Worm (Caenorhabditis elegans) whole organism, L2 larva: ENCODE measurements around the gene ZK682.7.

Experiments
- C34F6.9 ChIP-seq: fragments of 150-350 bp; optimal IDR thresholded peaks from 2 replicates; lab custom pipeline; 2014; ENCODE audit warnings: missing biosample characterization, missing genetic modification characterization
- F13H6.1 ChIP-seq: sonication (generic microtip); optimal IDR thresholded peaks from 2 replicates; lab custom pipeline; 2016; ENCODE audit warnings: missing genetic modification characterization, missing compliant biosample characterization
- R02D3.7 ChIP-seq: fragments of 150-350 bp; optimal IDR thresholded peaks from 2 replicates; lab custom pipeline; 2014; ENCODE audit warnings: missing biosample characterization, missing genetic modification characterization
- Y55F3AM.14 ChIP-seq: fragments of 200-800 bp; sonication (Bioruptor generic); optimal IDR thresholded peaks from 2 replicates; lab custom pipeline; 2018; ENCODE audit warnings: mild to moderate bottlenecking, missing genetic modification characterization, missing compliant biosample characterization
- ZK546.5 ChIP-seq: sonication (generic microtip); optimal IDR thresholded peaks from 2 replicates; lab custom pipeline; 2017; ENCODE audit warnings: missing biosample characterization, missing genetic modification characterization
- alr-1 ChIP-seq: fragments of 150-350 bp; optimal IDR thresholded peaks from 2 replicates; lab custom pipeline; 2014; ENCODE audit warnings: missing biosample characterization, missing genetic modification characterization
- aly-2 ChIP-seq: fragments of 150-350 bp; optimal IDR thresholded peaks from 2 replicates; lab custom pipeline; 2014; ENCODE audit warnings: missing biosample characterization, missing genetic modification characterization
- ama-1 ChIP-seq: fragments of 150-350 bp; optimal IDR thresholded peaks from 2 replicates; lab custom pipeline; 2018; ENCODE audit warnings: inconsistent platforms
- blmp-1 ChIP-seq: sonication (generic microtip); optimal IDR thresholded peaks from 2 replicates; lab custom pipeline; 2017; ENCODE audit warnings: missing genetic modification characterization, mild to moderate bottlenecking, missing compliant biosample characterization, antibody characterized with exemption, moderate library complexity; ENCODE audit not compliant: insufficient read depth
- ceh-16 ChIP-seq: fragments of 150-350 bp; optimal IDR thresholded peaks from 2 replicates; lab custom pipeline; 2014; ENCODE audit warnings: missing biosample characterization, missing genetic modification characterization
- crh-2 ChIP-seq: sonication (generic microtip); optimal IDR thresholded peaks from 2 replicates; lab custom pipeline; 2017; ENCODE audit warnings: missing biosample characterization, missing genetic modification characterization
- dmd-4 ChIP-seq: sonication (generic microtip); optimal IDR thresholded peaks from 2 replicates; lab custom pipeline; 2017; ENCODE audit warnings: missing biosample characterization, missing genetic modification characterization
- egl-27 ChIP-seq: sonication (generic microtip); optimal IDR thresholded peaks from 3 replicates; lab custom pipeline; 2017; ENCODE audit warnings: missing biosample characterization, missing genetic modification reagents, missing genetic modification characterization
- elt-3 ChIP-seq: sonication (generic microtip); optimal IDR thresholded peaks from 2 replicates; lab custom pipeline; 2017; ENCODE audit warnings: missing biosample characterization, missing genetic modification characterization
- fos-1 ChIP-seq: fragments of 150-350 bp; optimal IDR thresholded peaks from 2 replicates; lab custom pipeline; 2014; ENCODE audit warnings: missing biosample characterization, missing genetic modification characterization
- gmeb-1 ChIP-seq: fragments of 150-350 bp; optimal IDR thresholded peaks from 2 replicates; lab custom pipeline; 2014; ENCODE audit warnings: missing biosample characterization, missing genetic modification characterization
- lin-11 ChIP-seq: fragments of 150-350 bp; sonication (generic microtip); optimal IDR thresholded peaks from 2 replicates; lab custom pipeline; 2014; ENCODE audit warnings: missing biosample characterization, missing genetic modification characterization, inconsistent platforms, mixed read lengths
- lin-13 ChIP-seq: fragments of 150-350 bp; optimal IDR thresholded peaks from 2 replicates; lab custom pipeline; 2014; ENCODE audit warnings: missing biosample characterization, missing genetic modification reagents, missing genetic modification characterization
- lin-39 ChIP-seq: fragments of 150-350 bp; optimal IDR thresholded peaks from 2 replicates; lab custom pipeline; 2014; ENCODE audit warnings: missing biosample characterization, missing genetic modification reagents, missing genetic modification characterization
- lsy-2 ChIP-seq, 2 experiments: fragments of 150-350 bp in 1 of 2; sonication (generic microtip) in 1 of 2; optimal IDR thresholded peaks; 2 replicates each; lab custom pipeline; 2014 to 2017; ENCODE audit warnings: missing biosample characterization in 2 of 2, missing genetic modification characterization in 2 of 2
- mab-5 ChIP-seq: fragments of 150-350 bp; optimal IDR thresholded peaks from 2 replicates; lab custom pipeline; 2014; ENCODE audit warnings: missing biosample characterization, missing genetic modification characterization
- nhr-10 ChIP-seq: sonication (generic microtip); optimal IDR thresholded peaks from 2 replicates; lab custom pipeline; 2017; ENCODE audit warnings: missing biosample characterization, missing genetic modification characterization
- nhr-11 ChIP-seq: fragments of 150-350 bp; optimal IDR thresholded peaks from 2 replicates; lab custom pipeline; 2014; ENCODE audit warnings: missing biosample characterization, missing genetic modification characterization
- nhr-129 ChIP-seq: fragments of 150-350 bp; optimal IDR thresholded peaks from 2 replicates; lab custom pipeline; 2014; ENCODE audit warnings: missing biosample characterization, missing genetic modification characterization
- nhr-21 ChIP-seq: fragments of 150-350 bp; optimal IDR thresholded peaks from 2 replicates; lab custom pipeline; 2014; ENCODE audit warnings: missing biosample characterization, missing genetic modification characterization
- nhr-23 ChIP-seq: fragments of 150-350 bp; optimal IDR thresholded peaks from 2 replicates; lab custom pipeline; 2014; ENCODE audit warnings: missing biosample characterization, missing genetic modification reagents, missing genetic modification characterization
- nhr-237 ChIP-seq: fragments of 150-350 bp; optimal IDR thresholded peaks from 2 replicates; lab custom pipeline; 2014; ENCODE audit warnings: missing biosample characterization, missing genetic modification characterization
- nhr-25 ChIP-seq: fragments of 150-350 bp; sonication (generic microtip); optimal IDR thresholded peaks from 3 replicates; lab custom pipeline; 2014; ENCODE audit warnings: missing biosample characterization, missing genetic modification characterization
- nhr-6 ChIP-seq: fragments of 150-350 bp; optimal IDR thresholded peaks from 2 replicates; lab custom pipeline; 2014; ENCODE audit warnings: missing biosample characterization, missing genetic modification characterization
- peb-1 ChIP-seq: fragments of 150-350 bp; optimal IDR thresholded peaks from 2 replicates; lab custom pipeline; 2014; ENCODE audit warnings: missing biosample characterization, missing genetic modification characterization
- sem-4 ChIP-seq: fragments of 150-350 bp; optimal IDR thresholded peaks from 2 replicates; lab custom pipeline; 2014; ENCODE audit warnings: missing biosample characterization, missing genetic modification reagents, missing genetic modification characterization
- skn-1 ChIP-seq: sonication (generic microtip); optimal IDR thresholded peaks from 2 replicates; lab custom pipeline; 2017; ENCODE audit warnings: missing biosample characterization, missing genetic modification characterization
- sma-3 ChIP-seq: sonication (generic microtip); optimal IDR thresholded peaks from 2 replicates; lab custom pipeline; 2016; ENCODE audit warnings: missing genetic modification reagents, missing genetic modification characterization, missing compliant biosample characterization
- sma-9 ChIP-seq, 2 experiments: fragments of 150-350 bp in 1 of 2; sonication (generic microtip) in 1 of 2; optimal IDR thresholded peaks; 2 replicates each; lab custom pipeline; 2014 to 2016; ENCODE audit warnings: missing genetic modification characterization in 2 of 2, mild to moderate bottlenecking in 1 of 2, missing biosample characterization in 1 of 2, missing compliant biosample characterization in 1 of 2, missing genetic modification reagents in 1 of 2, moderate library complexity in 1 of 2
- unc-39 ChIP-seq: fragments of 150-350 bp; optimal IDR thresholded peaks from 2 replicates; lab custom pipeline; 2014; ENCODE audit warnings: missing biosample characterization, missing genetic modification characterization
- unc-55 ChIP-seq: fragments of 150-350 bp; sonication (generic microtip); optimal IDR thresholded peaks from 3 replicates; lab custom pipeline; 2014; ENCODE audit warnings: missing biosample characterization, missing genetic modification reagents, missing genetic modification characterization
- unc-62 ChIP-seq: fragments of 150-350 bp; optimal IDR thresholded peaks from 2 replicates; lab custom pipeline; 2014; ENCODE audit warnings: missing biosample characterization, missing genetic modification reagents, missing genetic modification characterization
- zag-1 ChIP-seq: fragments of 150-350 bp; optimal IDR thresholded peaks from 2 replicates; lab custom pipeline; 2014; ENCODE audit warnings: missing biosample characterization, missing genetic modification characterization
- ztf-1 ChIP-seq: fragments of 200-800 bp; sonication (Bioruptor generic); conservative IDR thresholded peaks from 2 replicates; pipeline ENCODE4 v1.3.6; 2022; ENCODE audit warnings: missing genetic modification characterization, missing compliant biosample characterization
- ztf-4 ChIP-seq: fragments of 150-350 bp; optimal IDR thresholded peaks from 2 replicates; lab custom pipeline; 2014; ENCODE audit warnings: missing biosample characterization, missing genetic modification characterization

Gene ZK682.7

DNA sequence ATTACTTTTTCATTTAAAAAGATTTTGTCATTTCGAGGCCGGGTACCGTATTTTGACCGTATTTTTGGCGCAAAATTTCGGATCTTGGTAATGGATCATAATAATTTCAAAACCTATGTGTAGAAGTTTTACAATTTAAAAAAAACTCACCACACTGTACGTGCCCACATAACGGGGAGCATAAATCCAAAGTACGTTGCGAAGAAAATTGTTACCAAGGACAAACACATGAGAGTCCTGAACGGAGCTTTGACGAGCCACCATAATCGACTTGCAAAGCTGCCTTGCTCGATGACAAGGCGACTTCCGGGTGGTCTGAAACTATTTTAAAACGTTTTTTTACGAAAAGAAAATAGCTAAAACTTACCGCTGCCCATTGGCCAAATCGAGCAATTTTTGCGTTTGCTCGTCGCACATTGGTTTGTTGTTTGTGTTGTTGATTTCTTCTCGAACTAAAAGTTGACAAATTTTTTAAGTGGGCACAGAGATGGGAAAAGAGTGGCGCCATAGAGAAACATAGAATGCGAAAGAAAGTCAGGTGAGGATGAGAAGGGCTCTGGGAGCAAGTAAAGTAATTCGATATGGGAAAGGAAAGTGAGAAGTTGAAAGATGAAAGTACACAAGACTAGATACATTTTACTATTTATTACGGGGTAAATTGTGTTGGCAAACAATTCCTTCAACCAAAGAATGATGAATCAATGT is 40.8 kb upstream of the ZK682.7 start:
- peak; percentile 7 for TF ChIP-seq nhr-129 (tag; lab: Kevin White, UChicago)
- peak; percentile 48 for TF ChIP-seq F13H6.1 (tag; lab: Kevin White, UChicago)
- no peak for TF ChIP-seq lin-39

DNA sequence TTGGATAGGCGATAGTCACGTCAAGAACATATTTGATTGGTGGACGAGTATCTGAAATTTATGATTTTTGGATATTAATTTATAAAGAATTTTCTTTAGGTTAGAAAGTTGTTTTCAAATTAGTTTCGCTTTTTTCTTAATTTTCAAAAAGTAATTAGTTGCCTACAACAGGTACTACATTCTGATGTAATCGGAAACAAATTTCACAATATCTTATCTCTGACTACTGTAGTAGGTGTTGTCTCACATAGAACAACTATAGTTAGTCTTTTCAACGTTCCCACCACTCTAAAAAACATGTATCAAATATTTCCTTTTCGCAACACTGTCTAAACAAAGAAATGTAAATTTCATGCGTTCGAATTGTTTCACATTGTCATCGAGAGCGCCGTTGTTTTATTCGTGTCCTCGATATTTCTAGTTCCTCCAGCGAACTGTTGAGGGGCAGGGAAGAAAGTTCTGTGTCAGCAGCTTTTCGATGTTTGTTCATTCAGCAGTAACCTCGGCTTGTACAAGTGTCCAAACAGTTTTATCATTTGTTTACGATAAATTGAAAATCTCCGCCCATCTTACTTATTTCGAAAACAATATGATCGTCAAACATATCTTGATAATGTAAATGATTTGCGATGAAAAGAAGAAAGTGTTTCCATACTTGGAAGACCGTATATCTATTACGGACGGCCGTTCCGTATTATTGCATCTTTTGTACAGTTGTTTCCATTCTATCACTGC is 37.4 kb upstream of the ZK682.7 start:
- no peak for TF ChIP-seq fos-1 (tag; lab: Kevin White, UChicago)
- no peak for TF ChIP-seq lsy-2 (tag; optimal IDR thresholded peaks at IDR 0.05; lab: Kevin White, UChicago)
- no peak for TF ChIP-seq R02D3.7
- no peak for TF ChIP-seq egl-27 (tag; lab: Kevin White, UChicago)
- no peak for TF ChIP-seq peb-1 (tag; lab: Kevin White, UChicago)
- TF ChIP-seq unc-39 (tag; lab: Kevin White, UChicago) = no peak
- TF ChIP-seq ceh-16 (tag; lab: Kevin White, UChicago) = no peak
- no peak for TF ChIP-seq nhr-11 (tag; lab: Kevin White, UChicago)
- no peak for TF ChIP-seq sma-3
- TF ChIP-seq sem-4 (tag; lab: Kevin White, UChicago) = no peak

DNA sequence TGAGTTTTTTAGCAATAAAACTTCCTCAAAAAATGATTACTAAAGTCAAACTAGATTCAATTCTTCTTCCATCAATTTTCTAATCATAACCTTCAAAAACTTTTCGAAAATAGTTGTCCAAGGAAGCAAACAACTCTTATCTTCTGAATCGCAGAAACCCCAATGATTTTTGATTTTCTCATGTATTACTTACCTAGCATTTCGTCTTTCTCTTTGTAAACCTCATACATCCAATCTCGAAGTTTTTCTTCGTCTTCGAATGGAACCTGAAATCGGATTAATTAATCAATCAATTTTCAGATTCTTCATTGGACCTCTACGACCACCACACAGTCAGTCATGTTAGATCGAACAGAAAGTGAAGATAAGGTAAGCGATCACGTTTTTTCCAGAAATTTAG is 36.7 kb upstream of the ZK682.7 start, which contains the start of gene K07B1.4:
Gene K07B1.4, plus strand, starts transcription at position 301 of the 400 bp plus-strand sequence.
- no peak for TF ChIP-seq nhr-129 (tag; lab: Kevin White, UChicago)
- no peak for TF ChIP-seq gmeb-1 (tag; lab: Kevin White, UChicago)
- no peak for TF ChIP-seq lin-11 (tag; lab: Kevin White, UChicago)
- no peak for TF ChIP-seq zag-1 (tag; lab: Kevin White, UChicago)
- TF ChIP-seq nhr-237 = no peak
- no peak for TF ChIP-seq mab-5 (tag; lab: Kevin White, UChicago)
- TF ChIP-seq nhr-23 (tag; lab: Kevin White, UChicago) = no peak
- no peak for TF ChIP-seq aly-2 (tag; lab: Kevin White, UChicago)
- TF ChIP-seq sma-9 (GFP tag; optimal IDR thresholded peaks at IDR 0.05; lab: Kevin White, UChicago) = no peak
- no peak for TF ChIP-seq sma-9 (tag; optimal IDR thresholded peaks at IDR 0.05; lab: Kevin White, UChicago)
- no peak for TF ChIP-seq nhr-10 (tag; lab: Kevin White, UChicago)
- TF ChIP-seq R02D3.7 = no peak
- no peak for TF ChIP-seq unc-62 (GFP tag; lab: Kevin White, UChicago)
- no peak for TF ChIP-seq nhr-25 (tag; lab: Kevin White, UChicago)
- no peak for TF ChIP-seq Y55F3AM.14
- TF ChIP-seq alr-1 (tag; lab: Kevin White, UChicago) = no peak
- TF ChIP-seq C34F6.9 = no peak
- TF ChIP-seq dmd-4 (tag; lab: Kevin White, UChicago) = no peak
- no peak for TF ChIP-seq ZK546.5 (tag; lab: Kevin White, UChicago)
- TF ChIP-seq ama-1 (lab: Kevin White, UChicago) = no peak
- TF ChIP-seq nhr-6 = no peak

DNA sequence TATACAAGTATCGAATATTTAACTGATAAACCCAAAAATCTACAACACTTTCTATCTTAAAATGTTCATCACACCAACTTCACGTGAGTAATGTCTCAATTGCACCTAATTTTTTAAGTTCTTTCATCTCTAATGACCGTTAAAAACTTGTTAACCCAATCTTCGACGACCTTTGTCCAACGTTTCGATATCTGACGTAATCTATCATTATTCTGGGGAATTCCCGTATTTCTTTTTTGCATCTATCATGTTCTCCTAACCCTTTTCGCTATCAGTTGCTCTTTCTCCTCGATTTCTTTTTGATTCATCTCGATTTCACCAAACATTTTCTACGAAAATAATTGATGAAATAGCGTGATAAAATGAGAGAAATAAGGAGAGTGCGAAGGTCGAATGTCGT is 35.7 kb upstream of the ZK682.7 start:
- TF ChIP-seq nhr-6 = no peak
- peak; percentile 48 for TF ChIP-seq blmp-1 (tag; lab: Kevin White, UChicago)
- no peak for TF ChIP-seq ZK546.5 (tag; lab: Kevin White, UChicago)
- no peak for TF ChIP-seq unc-55 (GFP tag; lab: Kevin White, UChicago)
- no peak for TF ChIP-seq dmd-4 (tag; lab: Kevin White, UChicago)
- TF ChIP-seq nhr-25 (tag; lab: Kevin White, UChicago) = peak; percentile 54
- TF ChIP-seq lin-13 (GFP tag; lab: Kevin White, UChicago) = no peak
- TF ChIP-seq sem-4 (tag; lab: Kevin White, UChicago) = no peak
- TF ChIP-seq fos-1 (tag; lab: Kevin White, UChicago) = peak; percentile 59
- peak; percentile 63 for TF ChIP-seq nhr-21
- TF ChIP-seq egl-27 (tag; lab: Kevin White, UChicago) = peak; percentile 45
- no peak for TF ChIP-seq skn-1 (tag; lab: Kevin White, UChicago)
- TF ChIP-seq sma-9 (GFP tag; optimal IDR thresholded peaks at IDR 0.05; lab: Kevin White, UChicago) = peak; percentile 68
- no peak for TF ChIP-seq sma-9 (tag; optimal IDR thresholded peaks at IDR 0.05; lab: Kevin White, UChicago)
- no peak for TF ChIP-seq ztf-4 (tag; lab: Kevin White, UChicago)
- no peak for TF ChIP-seq aly-2 (tag; lab: Kevin White, UChicago)
- no peak for TF ChIP-seq ztf-1 (GFP tag; lab: Robert Waterston, UW)
- TF ChIP-seq lin-39 = no peak
- TF ChIP-seq mab-5 (tag; lab: Kevin White, UChicago) = no peak
- no peak for TF ChIP-seq elt-3 (tag; lab: Kevin White, UChicago)
- TF ChIP-seq nhr-129 (tag; lab: Kevin White, UChicago) = no peak
- TF ChIP-seq gmeb-1 (tag; lab: Kevin White, UChicago) = peak; percentile 19
- no peak for TF ChIP-seq crh-2
- no peak for TF ChIP-seq C34F6.9
- TF ChIP-seq alr-1 (tag; lab: Kevin White, UChicago) = no peak
- peak in 1 of 2 experiments; percentile 27 for TF ChIP-seq lsy-2 (tag; optimal IDR thresholded peaks at IDR 0.05; lab: Kevin White, UChicago)
- peak; percentile 8 for TF ChIP-seq sma-3
- TF ChIP-seq R02D3.7 = no peak
